Worm (Caenorhabditis elegans): ENCODE results near the gene asp-6.

ce11 chrV:8271395-8271794 lies 2.7 kb upstream of the asp-6 start:
- no peak for TF ChIP-seq W03F9.2 (tag; optimal IDR thresholded peaks at IDR 0.05)
- TF ChIP-seq him-1 (tag; optimal IDR thresholded peaks at IDR 0.05): no peak

Data from whole organism, L4/young adult.